Fruit fly (Drosophila melanogaster) whole organism, embryonic: ENCODE data around the gene CG8851.
A peak's percentile ranks its signal among the peaks of the same experiment; 100 is the strongest.

Experiments used
- Antp ChIP-seq: fragments of 200-800 bp; sonication (Bioruptor generic); optimal IDR thresholded peaks from 3 replicates; lab custom pipeline; 2016; ENCODE audit warnings: missing biosample characterization, missing genetic modification characterization
- Asciz ChIP-seq: fragments of 200-800 bp; sonication (Bioruptor generic); optimal IDR thresholded peaks from 2 replicates; lab custom pipeline; 2017; ENCODE audit warnings: missing biosample characterization, mild to moderate bottlenecking, missing genetic modification characterization, missing genetic modification reagents
- Bdp1 ChIP-seq: fragments of 200-800 bp; sonication (Bioruptor generic); optimal IDR thresholded peaks from 3 replicates; lab custom pipeline; 2016; ENCODE audit warnings: missing biosample characterization, missing genetic modification characterization
- CG10366 ChIP-seq: fragments of 200-800 bp; sonication (Bioruptor generic); IDR thresholded peaks from 2 replicates; pipeline ENCODE4 v1.3.6; 2022; ENCODE audit warnings: missing biosample characterization, missing genetic modification characterization
- CG10979 ChIP-seq: fragments of 200-800 bp; sonication (Bioruptor generic); optimal IDR thresholded peaks from 2 replicates; lab custom pipeline; 2018; ENCODE audit warnings: missing biosample characterization, mild to moderate bottlenecking, missing genetic modification characterization, moderate library complexity
- CG11398 ChIP-seq: fragments of 200-800 bp; sonication (Bioruptor generic); optimal IDR thresholded peaks from 2 replicates; lab custom pipeline; 2016; ENCODE audit warnings: missing biosample characterization, missing genetic modification characterization
- CG11504 ChIP-seq: fragments of 200-800 bp; sonication (Bioruptor generic); optimal IDR thresholded peaks from 3 replicates; lab custom pipeline; 2019; ENCODE audit warnings: missing biosample characterization, mild to moderate bottlenecking, missing genetic modification characterization, moderate library complexity
- CG13424 ChIP-seq: fragments of 200-800 bp; sonication (Bioruptor generic); optimal IDR thresholded peaks from 2 replicates; lab custom pipeline; 2019; ENCODE audit warnings: missing biosample characterization, mild to moderate bottlenecking, missing genetic modification characterization, moderate library complexity
- CG13775 ChIP-seq: fragments of 200-800 bp; sonication (Bioruptor generic); optimal IDR thresholded peaks from 3 replicates; lab custom pipeline; 2017; ENCODE audit warnings: missing biosample characterization, mild to moderate bottlenecking, missing genetic modification characterization
- CG1647 ChIP-seq: fragments of 200-800 bp; sonication (Bioruptor generic); optimal IDR thresholded peaks from 3 replicates; lab custom pipeline; 2016; ENCODE audit warnings: missing biosample characterization, missing genetic modification characterization
- CG16815 ChIP-seq: fragments of 200-800 bp; sonication (Bioruptor generic); optimal IDR thresholded peaks from 3 replicates; lab custom pipeline; 2017; ENCODE audit warnings: missing biosample characterization, mild to moderate bottlenecking, missing genetic modification characterization
- CG17359 ChIP-seq: fragments of 200-800 bp; sonication (Bioruptor generic); optimal IDR thresholded peaks from 3 replicates; lab custom pipeline; 2018; ENCODE audit warnings: missing biosample characterization, mild to moderate bottlenecking, missing genetic modification characterization, moderate library complexity
- CG2129 ChIP-seq: fragments of 200-800 bp; sonication (Bioruptor generic); IDR thresholded peaks from 2 replicates; pipeline ENCODE4 v1.3.6; 2022; ENCODE audit warnings: missing biosample characterization, missing genetic modification characterization; ENCODE audit not compliant: partially characterized antibody
- CG2875 ChIP-seq: fragments of 200-800 bp; sonication (Bioruptor generic); optimal IDR thresholded peaks from 2 replicates; lab custom pipeline; 2017; ENCODE audit warnings: missing biosample characterization, mild to moderate bottlenecking, missing genetic modification characterization, missing genetic modification reagents
- CG3838 ChIP-seq: fragments of 200-800 bp; sonication (Bioruptor generic); optimal IDR thresholded peaks from 3 replicates; lab custom pipeline; 2016; ENCODE audit warnings: missing biosample characterization, missing genetic modification characterization
- CG42726 ChIP-seq: fragments of 200-800 bp; sonication (Bioruptor generic); IDR thresholded peaks from 2 replicates; pipeline ENCODE4 v1.3.6; 2022; ENCODE audit warnings: missing biosample characterization, missing genetic modification characterization; ENCODE audit not compliant: partially characterized antibody
- CG4424 ChIP-seq: fragments of 200-800 bp; sonication (Bioruptor generic); optimal IDR thresholded peaks from 3 replicates; lab custom pipeline; 2016; ENCODE audit warnings: missing biosample characterization, missing genetic modification characterization
- CG6689 ChIP-seq: fragments of 200-800 bp; sonication (Bioruptor generic); IDR thresholded peaks from 2 replicates; pipeline ENCODE4 v1.3.6; 2022; ENCODE audit warnings: missing biosample characterization, missing genetic modification characterization
- CG8924 ChIP-seq: fragments of 200-800 bp; optimal IDR thresholded peaks from 3 replicates; lab custom pipeline; 2019; ENCODE audit warnings: missing biosample characterization, mild to moderate bottlenecking, missing genetic modification characterization, moderate library complexity
- CG9609 ChIP-seq: fragments of 200-800 bp; sonication (Bioruptor generic); optimal IDR thresholded peaks from 3 replicates; lab custom pipeline; 2016; ENCODE audit warnings: missing biosample characterization, missing genetic modification characterization
- CG9932 ChIP-seq: fragments of 200-800 bp; sonication (Bioruptor generic); IDR thresholded peaks from 2 replicates; pipeline ENCODE4 v1.3.6; 2022; ENCODE audit warnings: missing biosample characterization, missing genetic modification characterization
- D ChIP-seq, 2 experiments: fragments of 200-800 bp in 1 of 2; fragments of >200 bp in 1 of 2; sonication (Bioruptor generic) in 1 of 2; optimal IDR thresholded peaks; 2 replicates in 1 of 2; 3 replicates in 1 of 2; lab custom pipeline; 2017; ENCODE audit warnings: mild to moderate bottlenecking in 1 of 2, missing biosample characterization in 1 of 2, missing genetic modification characterization in 1 of 2, missing genetic modification reagents in 1 of 2
- D19A ChIP-seq: fragments of 200-800 bp; optimal IDR thresholded peaks from 3 replicates; lab custom pipeline; 2019; ENCODE audit warnings: missing biosample characterization, mild to moderate bottlenecking, missing genetic modification characterization, moderate library complexity
- Dbx ChIP-seq: fragments of 200-800 bp; sonication (Bioruptor generic); IDR thresholded peaks from 3 replicates; pipeline ENCODE4 v1.3.6; 2022; ENCODE audit warnings: missing biosample characterization, missing genetic modification characterization
- Deaf1 ChIP-seq: fragments of 200-800 bp; optimal IDR thresholded peaks from 3 replicates; lab custom pipeline; 2019; ENCODE audit warnings: missing biosample characterization, mild to moderate bottlenecking, missing genetic modification characterization, moderate library complexity
- Hr51 ChIP-seq, 2 experiments: fragments of 200-800 bp; sonication (Bioruptor generic); optimal IDR thresholded peaks; 2 replicates in 1 of 2; 3 replicates in 1 of 2; lab custom pipeline; 2016 to 2018; ENCODE audit warnings: missing biosample characterization in 2 of 2, missing genetic modification characterization in 2 of 2, mild to moderate bottlenecking in 1 of 2, moderate library complexity in 1 of 2
- Oli ChIP-seq: fragments of 200-800 bp; sonication (Bioruptor generic); optimal IDR thresholded peaks from 2 replicates; lab custom pipeline; 2018; ENCODE audit warnings: missing biosample characterization, mild to moderate bottlenecking, missing genetic modification characterization, moderate library complexity
- PHDP ChIP-seq: fragments of 200-800 bp; sonication (Bioruptor generic); optimal IDR thresholded peaks from 3 replicates; lab custom pipeline; 2018; ENCODE audit warnings: missing biosample characterization, mild to moderate bottlenecking, missing genetic modification characterization, moderate library complexity
- Ptx1 ChIP-seq: fragments of 200-800 bp; sonication (Bioruptor generic); IDR thresholded peaks from 2 replicates; pipeline ENCODE4 v1.3.6; 2022; ENCODE audit warnings: missing biosample characterization, missing genetic modification characterization
- ap ChIP-seq: fragments of 200-800 bp; sonication (Bioruptor generic); IDR thresholded peaks from 2 replicates; pipeline ENCODE4 v1.3.6; 2022; ENCODE audit warnings: missing biosample characterization, missing genetic modification characterization
- az2 ChIP-seq: fragments of 200-800 bp; sonication (Bioruptor generic); optimal IDR thresholded peaks from 3 replicates; lab custom pipeline; 2016; ENCODE audit warnings: missing biosample characterization, missing genetic modification characterization
- chinmo ChIP-seq: fragments of 200-800 bp; sonication (Bioruptor generic); IDR thresholded peaks from 4 replicates; pipeline ENCODE4 v1.3.6; 2022; ENCODE audit warnings: missing biosample characterization, missing genetic modification characterization; ENCODE audit not compliant: partially characterized antibody
- ci ChIP-seq: fragments of 200-800 bp; sonication (Bioruptor generic); IDR thresholded peaks from 3 replicates; pipeline ENCODE4 v1.3.6; 2022; ENCODE audit warnings: missing biosample characterization, missing genetic modification characterization
- crol ChIP-seq: fragments of 200-800 bp; sonication (Bioruptor generic); IDR thresholded peaks from 2 replicates; pipeline ENCODE4 v1.3.6; 2022; ENCODE audit warnings: missing biosample characterization, missing genetic modification characterization
- fd96Cb ChIP-seq: fragments of 200-800 bp; sonication (Bioruptor generic); optimal IDR thresholded peaks from 2 replicates; lab custom pipeline; 2018; ENCODE audit warnings: missing biosample characterization, mild to moderate bottlenecking, missing genetic modification characterization, moderate library complexity
- gro ChIP-seq: fragments of 200-800 bp; sonication (Bioruptor generic); optimal IDR thresholded peaks from 2 replicates; lab custom pipeline; 2016; ENCODE audit warnings: missing biosample characterization, missing genetic modification characterization
- lab ChIP-seq: fragments of 200-800 bp; sonication (Bioruptor generic); optimal IDR thresholded peaks from 3 replicates; lab custom pipeline; 2017; ENCODE audit warnings: missing biosample characterization, missing genetic modification characterization, mild to moderate bottlenecking, moderate library complexity, missing genetic modification reagents
- lmd ChIP-seq: fragments of 200-800 bp; sonication (Bioruptor generic); IDR thresholded peaks from 2 replicates; pipeline ENCODE4 v1.3.6; 2022; ENCODE audit warnings: missing biosample characterization, missing genetic modification characterization
- mld ChIP-seq: fragments of 200-800 bp; sonication (Bioruptor generic); IDR thresholded peaks from 3 replicates; pipeline ENCODE4 v1.3.6; 2022; ENCODE audit warnings: missing biosample characterization, missing genetic modification characterization; ENCODE audit not compliant: partially characterized antibody
- phol ChIP-seq: fragments of 200-800 bp; sonication (Bioruptor generic); optimal IDR thresholded peaks from 3 replicates; lab custom pipeline; 2018; ENCODE audit warnings: missing biosample characterization, mild to moderate bottlenecking, missing genetic modification characterization, moderate library complexity
- run ChIP-seq: fragments of 200-800 bp; sonication (Bioruptor generic); optimal IDR thresholded peaks from 3 replicates; lab custom pipeline; 2018; ENCODE audit warnings: missing biosample characterization, mild to moderate bottlenecking, missing genetic modification characterization
- sob ChIP-seq: fragments of 200-800 bp; sonication (Bioruptor generic); IDR thresholded peaks from 2 replicates; pipeline ENCODE4 v1.3.6; 2022; ENCODE audit warnings: missing biosample characterization, missing genetic modification characterization
- tin ChIP-seq: fragments of 200-800 bp; sonication (Bioruptor generic); optimal IDR thresholded peaks from 3 replicates; lab custom pipeline; 2016; ENCODE audit warnings: missing biosample characterization, missing genetic modification characterization
- trh ChIP-seq: fragments of 200-800 bp; sonication (Bioruptor generic); optimal IDR thresholded peaks from 2 replicates; lab custom pipeline; 2016; ENCODE audit warnings: missing biosample characterization, missing genetic modification characterization
- unpg ChIP-seq: fragments of 200-800 bp; sonication (Bioruptor generic); optimal IDR thresholded peaks from 3 replicates; lab custom pipeline; 2018; ENCODE audit warnings: missing biosample characterization, mild to moderate bottlenecking, missing genetic modification characterization, moderate library complexity
- vvl ChIP-seq: fragments of 200-800 bp; sonication (Bioruptor generic); IDR thresholded peaks from 2 replicates; pipeline ENCODE4 v1.3.6; 2022; ENCODE audit warnings: missing biosample characterization, missing genetic modification characterization

CG8851 gene

dm6 chr2L:3507209-3508164, 12.0 kb upstream of the CG8851 start, which contains the start of gene tim (continued):
- TF ChIP-seq CG11504 (tag; lab: Kevin White, UChicago) (peak; percentile 76), trh (no peak), CG11398 (GFP tag; lab: Kevin White, UChicago) (no peak), vvl (GFP tag; lab: Robert Waterston, UW) (peak; percentile 46), CG6689 (GFP tag; lab: Robert Waterston, UW) (0 out of 2 replicates have a peak, but pooled peaks have one; percentile 9), Hr51 (GFP tag; optimal IDR thresholded peaks at IDR 0.05; lab: Kevin White, UChicago) (no peak), Dbx (0 out of 3 replicates have a peak, but pooled peaks have one; percentile 7), Deaf1 (tag; lab: Kevin White, UChicago) (peak; percentile 72), gro (GFP tag; lab: Kevin White, UChicago) (no peak), CG4424 (GFP tag; lab: Kevin White, UChicago) (peak; percentile 51), az2 (GFP tag; lab: Kevin White, UChicago) (peak; percentile 9), lab (GFP tag; lab: Kevin White, UChicago) (peak; percentile 17), chinmo (GFP tag; lab: Robert Waterston, UW) (peak; percentile 67; the same call in 1 of the 4 replicates), CG3838 (GFP tag; lab: Kevin White, UChicago) (no peak), CG2875 (GFP tag; lab: Kevin White, UChicago) (peak; percentile 5), ap (GFP tag; lab: Robert Waterston, UW) (0 out of 2 replicates have a peak, but pooled peaks have one; percentile 14), CG9932 (GFP tag; lab: Robert Waterston, UW) (peak; percentile 7; the same call in 1 of the 2 replicates), phol (tag; lab: Kevin White, UChicago) (peak; percentile 64), lmd (peak; percentile 43; the same call in 1 of the 2 replicates), CG9609 (GFP tag; lab: Kevin White, UChicago) (no peak), Oli (peak; percentile 26), CG13775 (peak; percentile 13), CG1647 (GFP tag; lab: Kevin White, UChicago) (no peak), sob (GFP tag; lab: Robert Waterston, UW) (peak; percentile 39), Ptx1 (peak; percentile 62; the same call in 1 of the 2 replicates), PHDP (tag; lab: Kevin White, UChicago) (peak; percentile 66), run (tag; lab: Kevin White, UChicago) (peak; percentile 5), mld (GFP tag; lab: Robert Waterston, UW) (no peak), fd96Cb (tag; lab: Kevin White, UChicago) (peak; percentile 47), D (optimal IDR thresholded peaks at IDR 0.05; lab: Kevin White, UChicago) (no peak), D (GFP tag; optimal IDR thresholded peaks at IDR 0.05; lab: Kevin White, UChicago) (peak; percentile 29), CG16815 (GFP tag; lab: Kevin White, UChicago) (peak; percentile 6), CG10979 (tag; lab: Kevin White, UChicago) (peak; percentile 50), Antp (GFP tag; lab: Kevin White, UChicago) (no peak), unpg (GFP tag; lab: Kevin White, UChicago) (peak; percentile 58), CG17359 (peak; percentile 26), Asciz (GFP tag; lab: Kevin White, UChicago) (peak; percentile 19), D19A (tag; lab: Kevin White, UChicago) (no peak), CG10366 (GFP tag; lab: Robert Waterston, UW) (peak; percentile 42), ci (GFP tag; lab: Robert Waterston, UW) (peak; percentile 67; the same call in 2 of the 3 replicates), CG2129 (GFP tag; lab: Robert Waterston, UW) (no peak), CG42726 (GFP tag; lab: Robert Waterston, UW) (0 out of 2 replicates have a peak, but pooled peaks have one; percentile 24), CG13424 (peak; percentile 56), Bdp1 (GFP tag; lab: Kevin White, UChicago) (no peak), CG8924 (tag; lab: Kevin White, UChicago) (peak; percentile 48), crol (GFP tag; lab: Robert Waterston, UW) (0 out of 2 replicates have a peak, but pooled peaks have one; percentile 32), tin (GFP tag; lab: Kevin White, UChicago) (peak; percentile 5)
